Fruit fly (Drosophila melanogaster): ENCODE data around the gene Ugt307A1.

dm6 chr2L:7076804-7077203, 9.0 kb downstream of the Ugt307A1 start:
- TF ChIP-seq Mnt (GFP tag; optimal IDR thresholded peaks at IDR 0.05) (no peak), CG5204 (GFP tag; optimal IDR thresholded peaks at IDR 0.05) (no peak), pad (GFP tag; optimal IDR thresholded peaks at IDR 0.05) (no peak), Hr96 (GFP tag; optimal IDR thresholded peaks at IDR 0.05) (no peak), CG11617 (GFP tag; optimal IDR thresholded peaks at IDR 0.05) (no peak), toe (GFP tag; optimal IDR thresholded peaks at IDR 0.05) (no peak), ovo (GFP tag; optimal IDR thresholded peaks at IDR 0.05) (no peak), cnc (optimal IDR thresholded peaks at IDR 0.05) (no peak), CG14711 (tag; optimal IDR thresholded peaks at IDR 0.05) (no peak), tj (GFP tag; optimal IDR thresholded peaks at IDR 0.05) (no peak), bab1 (GFP tag; optimal IDR thresholded peaks at IDR 0.05) (no peak), kay (GFP tag; ENCODE audit: borderline replicate concordance) (no peak), CG7045 (GFP tag; optimal IDR thresholded peaks at IDR 0.05) (no peak), CG33017 (tag; optimal IDR thresholded peaks at IDR 0.05) (no peak)
